Fruit fly (Drosophila melanogaster) whole organism, embryonic: ENCODE measurements around the gene CheA7a.
A peak's percentile ranks its signal among the peaks of the same experiment; 100 is the strongest.

Experiments used
- Atf-2 ChIP-seq: fragments of 200-800 bp; sonication (Bioruptor generic); optimal IDR thresholded peaks from 2 replicates; lab custom pipeline; 2016; ENCODE audit warnings: missing biosample characterization, missing genetic modification characterization
- CG10209 ChIP-seq: fragments of 200-800 bp; sonication (Bioruptor generic); optimal IDR thresholded peaks from 3 replicates; lab custom pipeline; 2017; ENCODE audit warnings: missing biosample characterization, mild to moderate bottlenecking, missing genetic modification characterization, missing genetic modification reagents
- CG10274 ChIP-seq: fragments of 200-800 bp; sonication (Bioruptor generic); optimal IDR thresholded peaks from 3 replicates; lab custom pipeline; 2017; ENCODE audit warnings: missing biosample characterization, mild to moderate bottlenecking, missing genetic modification characterization
- CG10959 ChIP-seq: fragments of 200-800 bp; sonication (Bioruptor generic); IDR thresholded peaks from 2 replicates; pipeline ENCODE4 v1.3.6; 2022; ENCODE audit warnings: missing biosample characterization, missing genetic modification characterization
- CG15269 ChIP-seq: fragments of 200-800 bp; sonication (Bioruptor generic); optimal IDR thresholded peaks from 2 replicates; lab custom pipeline; 2018; ENCODE audit warnings: missing biosample characterization, mild to moderate bottlenecking, missing genetic modification characterization, moderate library complexity
- CG1529 ChIP-seq: fragments of 200-800 bp; sonication (Bioruptor generic); optimal IDR thresholded peaks from 3 replicates; lab custom pipeline; 2018; ENCODE audit warnings: missing biosample characterization, missing genetic modification characterization
- CG15479 ChIP-seq: fragments of 200-800 bp; sonication (Bioruptor generic); optimal IDR thresholded peaks from 3 replicates; lab custom pipeline; 2019; ENCODE audit warnings: missing biosample characterization, mild to moderate bottlenecking, missing genetic modification characterization, moderate library complexity
- CG15696 ChIP-seq: fragments of 200-800 bp; sonication (Bioruptor generic); optimal IDR thresholded peaks from 2 replicates; lab custom pipeline; 2019; ENCODE audit warnings: missing biosample characterization, mild to moderate bottlenecking, missing genetic modification characterization, moderate library complexity
- CG1603 ChIP-seq: fragments of 200-800 bp; sonication (Bioruptor generic); optimal IDR thresholded peaks from 2 replicates; lab custom pipeline; 2019; ENCODE audit warnings: missing biosample characterization, mild to moderate bottlenecking, missing genetic modification characterization, moderate library complexity
- CG18619 ChIP-seq: fragments of 200-800 bp; sonication (Bioruptor generic); optimal IDR thresholded peaks from 3 replicates; lab custom pipeline; 2017; ENCODE audit warnings: missing biosample characterization, mild to moderate bottlenecking, missing genetic modification characterization
- CG2875 ChIP-seq: fragments of 200-800 bp; sonication (Bioruptor generic); optimal IDR thresholded peaks from 2 replicates; lab custom pipeline; 2017; ENCODE audit warnings: missing biosample characterization, mild to moderate bottlenecking, missing genetic modification characterization, missing genetic modification reagents
- CG4360 ChIP-seq: fragments of 200-800 bp; sonication (Bioruptor generic); IDR thresholded peaks from 2 replicates; pipeline ENCODE4 v1.3.6; 2022; ENCODE audit warnings: missing biosample characterization, missing genetic modification characterization
- CG4820 ChIP-seq: fragments of 200-800 bp; sonication (Bioruptor generic); optimal IDR thresholded peaks from 3 replicates; lab custom pipeline; 2016; ENCODE audit warnings: missing biosample characterization, missing genetic modification characterization
- CG7839 ChIP-seq: fragments of 200-800 bp; sonication (Bioruptor generic); optimal IDR thresholded peaks from 3 replicates; lab custom pipeline; 2018; ENCODE audit warnings: missing biosample characterization, mild to moderate bottlenecking, missing genetic modification characterization, moderate library complexity
- CG9876 ChIP-seq: fragments of 200-800 bp; sonication (Bioruptor generic); optimal IDR thresholded peaks from 2 replicates; lab custom pipeline; 2016; ENCODE audit warnings: missing biosample characterization, missing genetic modification characterization
- CkIIα-i1 ChIP-seq: fragments of 200-800 bp; sonication (Bioruptor generic); IDR thresholded peaks from 2 replicates; pipeline ENCODE4 v1.3.6; 2022; ENCODE audit warnings: missing biosample characterization, missing genetic modification characterization
- Dp ChIP-seq: fragments of 200-800 bp; sonication (Bioruptor generic); optimal IDR thresholded peaks from 2 replicates; lab custom pipeline; 2018; ENCODE audit warnings: missing biosample characterization, mild to moderate bottlenecking, missing genetic modification characterization, moderate library complexity
- H2.0 ChIP-seq: fragments of 200-800 bp; sonication (Bioruptor generic); IDR thresholded peaks from 2 replicates; pipeline ENCODE4 v1.3.6; 2022; ENCODE audit warnings: missing biosample characterization, missing genetic modification characterization
- Myb ChIP-seq: fragments of 200-800 bp; sonication (Bioruptor generic); optimal IDR thresholded peaks from 2 replicates; lab custom pipeline; 2016; ENCODE audit warnings: missing biosample characterization, missing genetic modification characterization
- NK7.1 ChIP-seq: fragments of 200-800 bp; sonication (Bioruptor generic); optimal IDR thresholded peaks from 3 replicates; lab custom pipeline; 2016; ENCODE audit warnings: missing biosample characterization, missing genetic modification characterization
- Neu2 ChIP-seq: fragments of 200-800 bp; sonication (Bioruptor generic); optimal IDR thresholded peaks from 3 replicates; lab custom pipeline; 2016; ENCODE audit warnings: missing biosample characterization, missing genetic modification characterization, borderline replicate concordance
- NfI ChIP-seq: fragments of 200-800 bp; sonication (Bioruptor generic); optimal IDR thresholded peaks from 3 replicates; lab custom pipeline; 2018; ENCODE audit warnings: missing biosample characterization, mild to moderate bottlenecking, missing genetic modification characterization, moderate library complexity
- Optix ChIP-seq: fragments of 200-800 bp; sonication (Bioruptor generic); IDR thresholded peaks from 3 replicates; pipeline ENCODE4 v1.3.6; 2022; ENCODE audit warnings: missing biosample characterization, missing genetic modification characterization
- PHDP ChIP-seq: fragments of 200-800 bp; sonication (Bioruptor generic); optimal IDR thresholded peaks from 3 replicates; lab custom pipeline; 2018; ENCODE audit warnings: missing biosample characterization, mild to moderate bottlenecking, missing genetic modification characterization, moderate library complexity
- Six4 ChIP-seq: fragments of 200-800 bp; sonication (Bioruptor generic); optimal IDR thresholded peaks from 2 replicates; lab custom pipeline; 2016; ENCODE audit warnings: missing biosample characterization, missing genetic modification characterization
- Taf1 ChIP-seq: fragments of 200-800 bp; sonication (Bioruptor generic); IDR thresholded peaks from 2 replicates; pipeline ENCODE4 v1.3.6; 2022; ENCODE audit warnings: missing biosample characterization, missing genetic modification characterization
- Vsx1 ChIP-seq: fragments of 200-800 bp; sonication (Bioruptor generic); optimal IDR thresholded peaks from 2 replicates; lab custom pipeline; 2017; ENCODE audit warnings: missing biosample characterization, mild to moderate bottlenecking, missing genetic modification characterization, missing genetic modification reagents
- bigmax ChIP-seq: fragments of 200-800 bp; sonication (Bioruptor generic); optimal IDR thresholded peaks from 2 replicates; lab custom pipeline; 2018; ENCODE audit warnings: missing biosample characterization, mild to moderate bottlenecking, missing genetic modification characterization
- crp ChIP-seq, 2 experiments: fragments of 200-800 bp; sonication (Bioruptor generic); optimal IDR thresholded peaks; 2 replicates in 1 of 2; 3 replicates in 1 of 2; lab custom pipeline; 2017; ENCODE audit warnings: missing biosample characterization in 2 of 2, missing genetic modification characterization in 2 of 2, mild to moderate bottlenecking in 1 of 2, moderate library complexity in 1 of 2
- da ChIP-seq: fragments of 200-800 bp; sonication (Bioruptor generic); optimal IDR thresholded peaks from 2 replicates; lab custom pipeline; 2016; ENCODE audit warnings: missing biosample characterization, missing genetic modification characterization
- dati ChIP-seq: fragments of 200-800 bp; sonication (Bioruptor generic); IDR thresholded peaks from 2 replicates; pipeline ENCODE4 v1.3.6; 2022; ENCODE audit warnings: missing biosample characterization, missing genetic modification characterization
- en ChIP-seq: fragments of 200-800 bp; sonication (Bioruptor generic); optimal IDR thresholded peaks from 2 replicates; lab custom pipeline; 2016; ENCODE audit warnings: missing biosample characterization, missing genetic modification characterization
- fd96Cb ChIP-seq: fragments of 200-800 bp; sonication (Bioruptor generic); optimal IDR thresholded peaks from 2 replicates; lab custom pipeline; 2018; ENCODE audit warnings: missing biosample characterization, mild to moderate bottlenecking, missing genetic modification characterization, moderate library complexity
- grn ChIP-seq: fragments of 200-800 bp; sonication (Bioruptor generic); optimal IDR thresholded peaks from 3 replicates; lab custom pipeline; 2017; ENCODE audit warnings: missing biosample characterization, missing genetic modification characterization
- hkb ChIP-seq, 2 experiments: fragments of 200-800 bp in 1 of 2; fragments of >200 bp in 1 of 2; sonication (Bioruptor generic) in 1 of 2; IDR thresholded peaks in 1 of 2; optimal IDR thresholded peaks in 1 of 2; 2 replicates each; pipeline versions ENCODE4 v1.3.6 to Lab custom; 2017 to 2022; ENCODE audit warnings: missing biosample characterization in 1 of 2, missing genetic modification characterization in 1 of 2
- jing ChIP-seq: fragments of 200-800 bp; sonication (Bioruptor generic); optimal IDR thresholded peaks from 2 replicates; lab custom pipeline; 2018; ENCODE audit warnings: missing biosample characterization, mild to moderate bottlenecking, missing genetic modification characterization
- ken ChIP-seq: fragments of 200-800 bp; sonication (Bioruptor generic); IDR thresholded peaks from 3 replicates; pipeline ENCODE4 v1.3.6; 2022; ENCODE audit warnings: missing biosample characterization, missing genetic modification characterization
- lmd ChIP-seq: fragments of 200-800 bp; sonication (Bioruptor generic); IDR thresholded peaks from 2 replicates; pipeline ENCODE4 v1.3.6; 2022; ENCODE audit warnings: missing biosample characterization, missing genetic modification characterization
- mld ChIP-seq: fragments of 200-800 bp; sonication (Bioruptor generic); IDR thresholded peaks from 3 replicates; pipeline ENCODE4 v1.3.6; 2022; ENCODE audit warnings: missing biosample characterization, missing genetic modification characterization; ENCODE audit not compliant: partially characterized antibody
- onecut ChIP-seq: fragments of 200-800 bp; sonication (Bioruptor generic); IDR thresholded peaks from 2 replicates; pipeline ENCODE4 v1.3.6; 2022; ENCODE audit warnings: missing biosample characterization, missing genetic modification characterization
- pum ChIP-seq: fragments of 200-800 bp; sonication (Bioruptor generic); optimal IDR thresholded peaks from 2 replicates; lab custom pipeline; 2016; ENCODE audit warnings: missing biosample characterization, missing genetic modification characterization
- ranshi ChIP-seq: fragments of 200-800 bp; sonication (Bioruptor generic); IDR thresholded peaks from 2 replicates; pipeline ENCODE4 v1.3.6; 2022; ENCODE audit warnings: missing biosample characterization, missing genetic modification characterization
- run ChIP-seq: fragments of 200-800 bp; sonication (Bioruptor generic); optimal IDR thresholded peaks from 3 replicates; lab custom pipeline; 2018; ENCODE audit warnings: missing biosample characterization, mild to moderate bottlenecking, missing genetic modification characterization
- sim ChIP-seq: fragments of 200-800 bp; sonication (Bioruptor generic); IDR thresholded peaks from 2 replicates; pipeline ENCODE4 v1.3.6; 2022; ENCODE audit warnings: missing biosample characterization, missing genetic modification characterization
- sqz ChIP-seq: fragments of 200-800 bp; sonication (Bioruptor generic); optimal IDR thresholded peaks from 3 replicates; lab custom pipeline; 2018; ENCODE audit warnings: missing biosample characterization, mild to moderate bottlenecking, missing genetic modification characterization
- tx ChIP-seq: fragments of 200-800 bp; sonication (Bioruptor generic); optimal IDR thresholded peaks from 2 replicates; lab custom pipeline; 2016; ENCODE audit warnings: missing biosample characterization, missing genetic modification characterization
- vvl ChIP-seq: fragments of 200-800 bp; sonication (Bioruptor generic); IDR thresholded peaks from 2 replicates; pipeline ENCODE4 v1.3.6; 2022; ENCODE audit warnings: missing biosample characterization, missing genetic modification characterization
- zf30C ChIP-seq: fragments of 200-800 bp; sonication (Bioruptor generic); optimal IDR thresholded peaks from 3 replicates; lab custom pipeline; 2018; ENCODE audit warnings: missing biosample characterization, mild to moderate bottlenecking, missing genetic modification characterization

CheA7a gene

dm6 chrX:7336962-7337844, 40.7 kb upstream of the CheA7a start, which contains the start of gene CBP (continued):
- TF ChIP-seq Vsx1 (GFP tag; lab: Kevin White, UChicago), result peak; percentile 92
- peak; percentile 96 for TF ChIP-seq onecut
- TF ChIP-seq Dp (GFP tag; lab: Kevin White, UChicago), result peak; percentile 26
- TF ChIP-seq H2.0 (GFP tag; lab: Robert Waterston, UW), result peak; percentile 95
- peak; percentile 99 for TF ChIP-seq CG7839
- TF ChIP-seq run, result peak; percentile 97
- TF ChIP-seq NfI (GFP tag; lab: Kevin White, UChicago), result peak; percentile 97
- TF ChIP-seq Myb (GFP tag; lab: Kevin White, UChicago), result peak; percentile 89
- peak; percentile 97 for TF ChIP-seq CG15696 (tag; lab: Kevin White, UChicago)
- TF ChIP-seq CG2875 (GFP tag; lab: Kevin White, UChicago), result peak; percentile 98
- peak; percentile 96 for TF ChIP-seq CG10959 (GFP tag; lab: Robert Waterston, UW)
- 0 out of 2 replicates have a peak, but pooled peaks have one; percentile 53 for TF ChIP-seq CkIIα-i1 (GFP tag; lab: Robert Waterston, UW)
- TF ChIP-seq CG10209 (GFP tag; lab: Kevin White, UChicago), result peak; percentile 98
- TF ChIP-seq CG18619, result peak; percentile 97
- TF ChIP-seq sqz (GFP tag; lab: Kevin White, UChicago), result peak; percentile 96
- TF ChIP-seq mld (GFP tag; lab: Robert Waterston, UW), result no peak
- TF ChIP-seq CG1603 (tag; lab: Kevin White, UChicago), result peak; percentile 98
- TF ChIP-seq PHDP, result peak; percentile 98
- peak; percentile 94 for TF ChIP-seq NK7.1 (GFP tag; lab: Kevin White, UChicago)
- TF ChIP-seq crp (GFP tag; optimal IDR thresholded peaks at IDR 0.05; lab: Kevin White, UChicago), result peak; percentile 23 to 77
- TF ChIP-seq pum (GFP tag; lab: Kevin White, UChicago), result peak; percentile 98
- TF ChIP-seq ranshi (GFP tag; lab: Robert Waterston, UW), result peak; percentile 94
- TF ChIP-seq CG15269 (tag; lab: Kevin White, UChicago), result peak; percentile 98
- peak; percentile 96 for TF ChIP-seq sim (GFP tag; lab: Robert Waterston, UW)
- no peak for TF ChIP-seq hkb (optimal IDR thresholded peaks at IDR 0.05; lab: Kevin White, UChicago)
- peak; percentile 98 for TF ChIP-seq hkb (GFP tag; IDR thresholded peaks at IDR 0.05; lab: Robert Waterston, UW)
- peak; percentile 98 for TF ChIP-seq Six4
- TF ChIP-seq Neu2 (GFP tag; lab: Kevin White, UChicago), result peak; percentile 92
- TF ChIP-seq fd96Cb, result peak; percentile 99
- peak; percentile 97 for TF ChIP-seq CG1529 (GFP tag; lab: Kevin White, UChicago)
- TF ChIP-seq ken (GFP tag; lab: Robert Waterston, UW), result peak; percentile 94
- peak; percentile 79 for TF ChIP-seq bigmax (GFP tag; lab: Kevin White, UChicago)
- peak; percentile 97 for TF ChIP-seq en (GFP tag; lab: Kevin White, UChicago)
- TF ChIP-seq Optix (GFP tag; lab: Robert Waterston, UW), result peak; percentile 97
- TF ChIP-seq zf30C (GFP tag; lab: Kevin White, UChicago), result no peak
- peak; percentile 97 for TF ChIP-seq da (GFP tag; lab: Kevin White, UChicago)
- peak; percentile 90 for TF ChIP-seq CG9876 (GFP tag; lab: Kevin White, UChicago)
- TF ChIP-seq lmd (GFP tag; lab: Robert Waterston, UW), result peak; percentile 96
- TF ChIP-seq grn, result peak; percentile 72
- peak; percentile 98 for TF ChIP-seq vvl
- peak; percentile 97 for TF ChIP-seq Atf-2 (GFP tag; lab: Kevin White, UChicago)
- TF ChIP-seq CG4360 (GFP tag; lab: Robert Waterston, UW), result peak; percentile 75
- TF ChIP-seq jing (GFP tag; lab: Kevin White, UChicago), result peak; percentile 97
- TF ChIP-seq CG10274 (GFP tag; lab: Kevin White, UChicago), result peak; percentile 88
- peak; percentile 74 for TF ChIP-seq CG15479 (GFP tag; lab: Kevin White, UChicago)
- TF ChIP-seq Taf1 (GFP tag; lab: Robert Waterston, UW), result peak; percentile 73
- TF ChIP-seq CG4820 (GFP tag; lab: Kevin White, UChicago), result peak; percentile 97
- TF ChIP-seq dati, result peak; percentile 88
- TF ChIP-seq tx (GFP tag; lab: Kevin White, UChicago), result peak; percentile 96
